Worm (Caenorhabditis elegans) whole organism, early embryonic: ENCODE data around the gene K12H6.6.

Experiments used
- F13C5.2 ChIP-seq: sonication (generic microtip); optimal IDR thresholded peaks from 2 replicates; lab custom pipeline; 2017; ENCODE audit warnings: mild to moderate bottlenecking, missing genetic modification characterization, inconsistent platforms, missing compliant biosample characterization
- ama-1 ChIP-seq: fragments of 150-350 bp; optimal IDR thresholded peaks from 2 replicates; lab custom pipeline; 2014
- ceh-13 ChIP-seq: fragments of 200-800 bp; sonication (Bioruptor generic); optimal IDR thresholded peaks from 2 replicates; lab custom pipeline; 2018; ENCODE audit warnings: mild to moderate bottlenecking, missing genetic modification characterization, missing compliant biosample characterization
- ceh-36 ChIP-seq: sonication (generic microtip); optimal IDR thresholded peaks from 2 replicates; lab custom pipeline; 2016; ENCODE audit warnings: missing genetic modification characterization, inconsistent platforms, missing compliant biosample characterization
- hmg-4 ChIP-seq: fragments of 200-800 bp; sonication (Bioruptor generic); optimal IDR thresholded peaks from 2 replicates; lab custom pipeline; 2018; ENCODE audit warnings: mild to moderate bottlenecking, missing genetic modification characterization, missing compliant biosample characterization

DNA sequence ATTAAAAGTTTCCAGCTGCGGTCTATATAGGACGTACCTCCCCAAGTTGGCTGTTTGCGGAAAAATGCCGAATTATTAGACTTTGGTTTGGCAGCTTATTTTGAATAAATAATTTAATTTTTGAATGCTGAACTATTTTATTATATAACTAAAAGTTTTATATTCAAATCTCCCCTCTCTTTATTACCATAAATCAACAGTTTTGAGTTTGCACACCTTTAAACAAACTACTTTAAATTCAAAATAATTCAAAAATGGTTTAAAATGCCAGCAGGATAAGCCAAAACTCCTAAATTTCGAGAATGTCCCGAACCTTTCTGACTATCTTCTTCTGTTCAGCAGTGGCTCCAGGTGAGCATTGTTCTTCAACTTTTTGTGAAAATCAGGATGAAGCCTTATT, 51.8 kb downstream of the K12H6.6 start, which contains the start of gene F08D12.3:
- TF ChIP-seq ceh-13, result no peak
- TF ChIP-seq F13C5.2 (tag; lab: Kevin White, UChicago), result no peak
- no peak for TF ChIP-seq ama-1 (lab: Kevin White, UChicago)
- TF ChIP-seq ceh-36, result no peak
- no peak for TF ChIP-seq hmg-4 (GFP tag; lab: Kevin White, UChicago)
